Fruit fly (Drosophila melanogaster) whole organism, embryonic: ENCODE data around the gene ND-MNLL.

Source experiments
- Adf1 ChIP-seq: fragments of 200-800 bp; sonication (Bioruptor generic); IDR thresholded peaks from 2 replicates; pipeline ENCODE4 v1.3.6; 2022; ENCODE audit warnings: missing biosample characterization, missing genetic modification characterization
- Asciz ChIP-seq: fragments of 200-800 bp; sonication (Bioruptor generic); optimal IDR thresholded peaks from 2 replicates; lab custom pipeline; 2017; ENCODE audit warnings: missing biosample characterization, mild to moderate bottlenecking, missing genetic modification characterization, missing genetic modification reagents
- CG10321 ChIP-seq: fragments of 200-800 bp; sonication (Bioruptor generic); IDR thresholded peaks from 2 replicates; pipeline ENCODE4 v1.3.6; 2022; ENCODE audit warnings: missing biosample characterization, missing genetic modification characterization
- CG10654 ChIP-seq: fragments of 200-800 bp; sonication (Bioruptor generic); optimal IDR thresholded peaks from 2 replicates; lab custom pipeline; 2016; ENCODE audit warnings: missing biosample characterization, missing genetic modification characterization
- CG11723 ChIP-seq: fragments of 200-800 bp; sonication (Bioruptor generic); optimal IDR thresholded peaks from 2 replicates; lab custom pipeline; 2017; ENCODE audit warnings: missing biosample characterization, mild to moderate bottlenecking, missing genetic modification characterization
- CG12219 ChIP-seq: fragments of 200-800 bp; sonication (Bioruptor generic); optimal IDR thresholded peaks from 3 replicates; lab custom pipeline; 2018; ENCODE audit warnings: missing biosample characterization, mild to moderate bottlenecking, missing genetic modification characterization
- CG13624 ChIP-seq: fragments of 200-800 bp; sonication (Bioruptor generic); optimal IDR thresholded peaks from 2 replicates; lab custom pipeline; 2016; ENCODE audit warnings: missing biosample characterization, missing genetic modification characterization
- CG17359 ChIP-seq: fragments of 200-800 bp; sonication (Bioruptor generic); optimal IDR thresholded peaks from 3 replicates; lab custom pipeline; 2018; ENCODE audit warnings: missing biosample characterization, mild to moderate bottlenecking, missing genetic modification characterization, moderate library complexity
- CG2116 ChIP-seq: fragments of 200-800 bp; sonication (Bioruptor generic); optimal IDR thresholded peaks from 3 replicates; lab custom pipeline; 2018; ENCODE audit warnings: missing biosample characterization, mild to moderate bottlenecking, missing genetic modification characterization
- CG30020 ChIP-seq: fragments of 200-800 bp; optimal IDR thresholded peaks from 2 replicates; lab custom pipeline; 2019; ENCODE audit warnings: missing biosample characterization, mild to moderate bottlenecking, missing genetic modification characterization, moderate library complexity
- CG3847 ChIP-seq: fragments of 200-800 bp; sonication (Bioruptor generic); IDR thresholded peaks from 2 replicates; pipeline ENCODE4 v1.3.6; 2022; ENCODE audit warnings: missing biosample characterization, missing genetic modification characterization
- CG4360 ChIP-seq: fragments of 200-800 bp; sonication (Bioruptor generic); IDR thresholded peaks from 2 replicates; pipeline ENCODE4 v1.3.6; 2022; ENCODE audit warnings: missing biosample characterization, missing genetic modification characterization
- CG6791 ChIP-seq: fragments of 200-800 bp; sonication (Bioruptor generic); IDR thresholded peaks from 3 replicates; pipeline ENCODE4 v1.3.6; 2022; ENCODE audit warnings: missing biosample characterization, missing genetic modification characterization; ENCODE audit not compliant: partially characterized antibody
- CG6813 ChIP-seq: fragments of 200-800 bp; sonication (Bioruptor generic); optimal IDR thresholded peaks from 2 replicates; lab custom pipeline; 2017; ENCODE audit warnings: missing biosample characterization, missing genetic modification characterization, mild to moderate bottlenecking, moderate library complexity, missing genetic modification reagents
- CG7357 ChIP-seq: fragments of 200-800 bp; sonication (Bioruptor generic); IDR thresholded peaks from 3 replicates; pipeline ENCODE4 v1.3.6; 2022; ENCODE audit warnings: missing biosample characterization, missing genetic modification characterization
- CG7839 ChIP-seq: fragments of 200-800 bp; sonication (Bioruptor generic); optimal IDR thresholded peaks from 3 replicates; lab custom pipeline; 2018; ENCODE audit warnings: missing biosample characterization, mild to moderate bottlenecking, missing genetic modification characterization, moderate library complexity
- Fer1 ChIP-seq: fragments of 200-800 bp; sonication (Bioruptor generic); optimal IDR thresholded peaks from 2 replicates; lab custom pipeline; 2017; ENCODE audit warnings: missing biosample characterization, mild to moderate bottlenecking, missing genetic modification characterization
- H15 ChIP-seq: fragments of 200-800 bp; sonication (Bioruptor generic); IDR thresholded peaks from 3 replicates; pipeline ENCODE4 v1.3.6; 2022; ENCODE audit warnings: missing biosample characterization, missing genetic modification characterization
- Hr3 ChIP-seq: fragments of 200-800 bp; sonication (Bioruptor generic); optimal IDR thresholded peaks from 3 replicates; lab custom pipeline; 2016; ENCODE audit warnings: missing biosample characterization, missing genetic modification characterization
- Hr78 ChIP-seq, 2 experiments: fragments of 200-800 bp in 1 of 2; fragments of >200 bp in 1 of 2; sonication (Bioruptor generic) in 1 of 2; optimal IDR thresholded peaks; 2 replicates each; lab custom pipeline; 2017 to 2019; ENCODE audit warnings: missing biosample characterization in 2 of 2, missing genetic modification characterization in 2 of 2, mild to moderate bottlenecking in 1 of 2, moderate library complexity in 1 of 2
- MESR4 ChIP-seq: fragments of 200-800 bp; sonication (Bioruptor generic); optimal IDR thresholded peaks from 2 replicates; lab custom pipeline; 2018; ENCODE audit warnings: missing biosample characterization, mild to moderate bottlenecking, missing genetic modification characterization, moderate library complexity
- MTF-1 ChIP-seq: fragments of 200-800 bp; sonication (Bioruptor generic); optimal IDR thresholded peaks from 2 replicates; lab custom pipeline; 2018; ENCODE audit warnings: missing biosample characterization, mild to moderate bottlenecking, missing genetic modification characterization, borderline replicate concordance
- Neu2 ChIP-seq: fragments of 200-800 bp; sonication (Bioruptor generic); optimal IDR thresholded peaks from 3 replicates; lab custom pipeline; 2016; ENCODE audit warnings: missing biosample characterization, missing genetic modification characterization, borderline replicate concordance
- Optix ChIP-seq: fragments of 200-800 bp; sonication (Bioruptor generic); IDR thresholded peaks from 3 replicates; pipeline ENCODE4 v1.3.6; 2022; ENCODE audit warnings: missing biosample characterization, missing genetic modification characterization
- Scr ChIP-seq: fragments of 200-800 bp; sonication (Bioruptor generic); IDR thresholded peaks from 2 replicates; pipeline ENCODE4 v1.3.6; 2022; ENCODE audit warnings: missing biosample characterization, missing genetic modification characterization; ENCODE audit not compliant: partially characterized antibody
- Sox100B ChIP-seq: fragments of 200-800 bp; sonication (Bioruptor generic); optimal IDR thresholded peaks from 3 replicates; lab custom pipeline; 2018; ENCODE audit warnings: missing biosample characterization, mild to moderate bottlenecking, missing genetic modification characterization
- Spps ChIP-seq: fragments of 200-800 bp; sonication (Bioruptor generic); optimal IDR thresholded peaks from 2 replicates; lab custom pipeline; 2018; ENCODE audit warnings: missing biosample characterization, mild to moderate bottlenecking, missing genetic modification characterization
- Trl ChIP-seq, 3 experiments: fragments of >200 bp in 2 of 3; fragments of 200-800 bp in 1 of 3; sonication (Bioruptor generic) in 1 of 3; optimal IDR thresholded peaks; 2 replicates in 1 of 3; 3 replicates in 2 of 3; lab custom pipeline; 2016 to 2017; ENCODE audit warnings: missing biosample characterization in 1 of 3, missing genetic modification characterization in 1 of 3
- amos ChIP-seq: fragments of 200-800 bp; sonication (Bioruptor generic); IDR thresholded peaks from 2 replicates; pipeline ENCODE4 v1.3.6; 2022; ENCODE audit warnings: missing biosample characterization, missing genetic modification characterization; ENCODE audit not compliant: partially characterized antibody
- bab2 ChIP-seq: fragments of 200-800 bp; sonication (Bioruptor generic); optimal IDR thresholded peaks from 2 replicates; lab custom pipeline; 2016; ENCODE audit warnings: missing biosample characterization, missing genetic modification characterization
- bcd ChIP-seq: fragments of 200-800 bp; sonication (Bioruptor generic); optimal IDR thresholded peaks from 2 replicates; lab custom pipeline; 2017; ENCODE audit warnings: missing biosample characterization, mild to moderate bottlenecking, missing genetic modification characterization
- bsh ChIP-seq, 2 experiments: fragments of 200-800 bp; sonication (Bioruptor generic); optimal IDR thresholded peaks; 2 replicates each; lab custom pipeline; 2017 to 2018; ENCODE audit warnings: mild to moderate bottlenecking in 2 of 2, missing biosample characterization in 2 of 2, missing genetic modification characterization in 2 of 2, moderate library complexity in 1 of 2
- cas ChIP-seq: fragments of 200-800 bp; sonication (Bioruptor generic); IDR thresholded peaks from 2 replicates; pipeline ENCODE4 v1.3.6; 2022; ENCODE audit warnings: missing biosample characterization, missing genetic modification characterization
- chm ChIP-seq: fragments of 200-800 bp; sonication (Bioruptor generic); IDR thresholded peaks from 2 replicates; pipeline ENCODE4 v1.3.6; 2022; ENCODE audit warnings: missing biosample characterization, missing genetic modification characterization
- chn ChIP-seq: fragments of 200-800 bp; sonication (Bioruptor generic); optimal IDR thresholded peaks from 2 replicates; lab custom pipeline; 2016; ENCODE audit warnings: missing biosample characterization, missing genetic modification characterization
- dm ChIP-seq: fragments of 200-800 bp; sonication (Bioruptor generic); optimal IDR thresholded peaks from 3 replicates; lab custom pipeline; 2016; ENCODE audit warnings: missing biosample characterization, missing genetic modification characterization
- dmrt99B ChIP-seq: fragments of 200-800 bp; sonication (Bioruptor generic); optimal IDR thresholded peaks from 2 replicates; lab custom pipeline; 2018; ENCODE audit warnings: missing biosample characterization, mild to moderate bottlenecking, missing genetic modification characterization, moderate library complexity
- dysf ChIP-seq: fragments of 200-800 bp; sonication (Bioruptor generic); IDR thresholded peaks from 3 replicates; pipeline ENCODE4 v1.3.6; 2022; ENCODE audit warnings: missing biosample characterization, missing genetic modification characterization
- gcm ChIP-seq: fragments of 200-800 bp; sonication (Bioruptor generic); optimal IDR thresholded peaks from 2 replicates; lab custom pipeline; 2019; ENCODE audit warnings: missing biosample characterization, mild to moderate bottlenecking, missing genetic modification characterization, moderate library complexity
- lab ChIP-seq: fragments of 200-800 bp; sonication (Bioruptor generic); optimal IDR thresholded peaks from 3 replicates; lab custom pipeline; 2017; ENCODE audit warnings: missing biosample characterization, missing genetic modification characterization, mild to moderate bottlenecking, moderate library complexity, missing genetic modification reagents
- lola ChIP-seq, 3 experiments: fragments of >200 bp in 2 of 3; fragments of 200-800 bp in 1 of 3; sonication (Bioruptor generic) in 1 of 3; optimal IDR thresholded peaks; 2 replicates each; lab custom pipeline; 2017 to 2019; ENCODE audit warnings: missing biosample characterization in 3 of 3, missing genetic modification characterization in 3 of 3, mild to moderate bottlenecking in 1 of 3, moderate library complexity in 1 of 3
- pita ChIP-seq: fragments of 200-800 bp; sonication (Bioruptor generic); optimal IDR thresholded peaks from 2 replicates; lab custom pipeline; 2017; ENCODE audit warnings: missing biosample characterization, mild to moderate bottlenecking, missing genetic modification characterization
- tio ChIP-seq: fragments of 200-800 bp; sonication (Bioruptor generic); optimal IDR thresholded peaks from 2 replicates; lab custom pipeline; 2017; ENCODE audit warnings: missing biosample characterization, missing genetic modification characterization, inconsistent platforms
- tup ChIP-seq: fragments of 200-800 bp; sonication (Bioruptor generic); optimal IDR thresholded peaks from 2 replicates; lab custom pipeline; 2016; ENCODE audit warnings: missing biosample characterization, mild to moderate bottlenecking, missing genetic modification characterization, moderate library complexity
- unc-4 ChIP-seq: fragments of 200-800 bp; sonication (Bioruptor generic); IDR thresholded peaks from 2 replicates; pipeline ENCODE4 v1.3.6; 2022; ENCODE audit warnings: missing biosample characterization, missing genetic modification characterization; ENCODE audit not compliant: partially characterized antibody
- vnd ChIP-seq: fragments of 200-800 bp; sonication (Bioruptor generic); IDR thresholded peaks from 3 replicates; pipeline ENCODE4 v1.3.6; 2022; ENCODE audit warnings: missing biosample characterization, missing genetic modification characterization; ENCODE audit not compliant: partially characterized antibody

ND-MNLL gene

DNA sequence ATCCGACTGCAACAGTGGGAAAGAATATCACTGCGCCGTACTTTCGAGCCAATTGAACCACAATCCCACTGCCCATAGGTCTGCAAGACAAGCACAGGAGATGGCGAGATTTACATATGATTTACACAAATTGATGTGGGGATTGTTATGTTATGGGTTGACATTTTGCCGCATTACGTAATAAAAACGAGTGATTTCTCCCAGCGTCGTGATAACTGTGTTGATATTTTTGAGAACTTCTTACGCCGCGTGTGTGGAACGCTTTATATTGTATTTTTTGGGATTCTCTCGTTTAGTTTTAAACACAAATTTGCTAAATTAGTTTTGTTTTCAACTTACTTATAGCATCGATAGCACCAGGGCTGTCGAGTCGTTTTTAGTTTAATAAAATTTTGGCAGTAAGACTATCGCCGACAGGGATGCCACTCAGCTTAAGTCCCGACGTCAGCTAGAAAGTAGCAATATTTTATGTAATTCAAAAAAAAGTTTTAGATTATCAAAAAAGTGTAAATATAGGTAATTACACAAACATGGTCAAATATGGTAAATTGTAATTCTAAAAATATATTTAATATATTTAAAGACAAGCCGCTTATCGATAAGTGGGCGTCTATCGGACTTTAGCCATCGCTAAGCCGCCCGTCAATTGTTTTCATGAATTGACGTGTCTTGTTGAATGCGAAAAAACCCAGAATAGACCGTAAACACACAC lies at the start of gene ND-MNLL, which contains the start of the genes CG45089 and p115:
TSS of gene ND-MNLL (minus strand) at position 388 of the 712 bp plus-strand sequence.
TSS of gene CG45089 (minus strand) at position 388 of the 712 bp plus-strand sequence.
TSS of gene p115 (plus strand) at position 621 of the 712 bp plus-strand sequence.
- TF ChIP-seq CG4360 (GFP tag; lab: Robert Waterston, UW) (no peak), Trl (optimal IDR thresholded peaks at IDR 0.05; lab: Kevin White, UChicago) (no peak), Trl (GFP tag; optimal IDR thresholded peaks at IDR 0.05; lab: Kevin White, UChicago) (peak; percentile 20), CG6813 (no peak), cas (GFP tag; lab: Robert Waterston, UW) (peak; percentile 55; the same call in 1 of the 2 replicates), CG10321 (no peak), dm (GFP tag; lab: Kevin White, UChicago) (peak; percentile 14), MESR4 (GFP tag; lab: Kevin White, UChicago) (peak; percentile 53), vnd (GFP tag; lab: Robert Waterston, UW) (no peak), Neu2 (no peak), Adf1 (GFP tag; lab: Robert Waterston, UW) (peak; percentile 23; the same call in 1 of the 2 replicates), Asciz (no peak), Scr (GFP tag; lab: Robert Waterston, UW) (peak; percentile 72), tup (GFP tag; lab: Kevin White, UChicago) (peak; percentile 31), Fer1 (GFP tag; lab: Kevin White, UChicago) (peak; percentile 63), chm (no peak), CG13624 (GFP tag; lab: Kevin White, UChicago) (peak; percentile 53), CG11723 (GFP tag; lab: Kevin White, UChicago) (no peak), CG3847 (GFP tag; lab: Robert Waterston, UW) (peak; percentile 60), Hr3 (GFP tag; lab: Kevin White, UChicago) (peak; percentile 69), CG7839 (peak; percentile 57), chn (GFP tag; lab: Kevin White, UChicago) (peak; percentile 28), CG2116 (peak; percentile 82), amos (GFP tag; lab: Robert Waterston, UW) (peak; percentile 57), CG6791 (GFP tag; lab: Robert Waterston, UW) (no peak), CG12219 (GFP tag; lab: Kevin White, UChicago) (no peak), Optix (0 out of 3 replicates have a peak, but pooled peaks have one; percentile 18), CG7357 (GFP tag; lab: Robert Waterston, UW) (no peak), bab2 (GFP tag; lab: Kevin White, UChicago) (peak; percentile 24), lab (GFP tag; lab: Kevin White, UChicago) (peak; percentile 65), Hr78 (GFP tag; optimal IDR thresholded peaks at IDR 0.05; lab: Kevin White, UChicago) (no peak), CG30020 (tag; lab: Kevin White, UChicago) (peak; percentile 67), H15 (GFP tag; lab: Robert Waterston, UW) (0 out of 3 replicates have a peak, but pooled peaks have one; percentile 14), bcd (GFP tag; lab: Kevin White, UChicago) (peak; percentile 35), Sox100B (GFP tag; lab: Kevin White, UChicago) (peak; percentile 45), dmrt99B (tag; lab: Kevin White, UChicago) (peak; percentile 36), CG17359 (tag; lab: Kevin White, UChicago) (peak; percentile 66), tio (GFP tag; lab: Kevin White, UChicago) (peak; percentile 19), CG10654 (GFP tag; lab: Kevin White, UChicago) (peak; percentile 54), lola (GFP tag; optimal IDR thresholded peaks at IDR 0.05; lab: Kevin White, UChicago) (peak in 1 of 3 experiments; percentile 58), MTF-1 (GFP tag; lab: Kevin White, UChicago) (no peak), pita (GFP tag; lab: Kevin White, UChicago) (no peak), gcm (GFP tag; lab: Kevin White, UChicago) (peak; percentile 46), bsh (GFP tag; optimal IDR thresholded peaks at IDR 0.05; lab: Kevin White, UChicago) (peak in 1 of 2 experiments; percentile 60), Spps (peak; percentile 9), unc-4 (GFP tag; lab: Robert Waterston, UW) (peak; percentile 65; the same call in 1 of the 2 replicates), dysf (GFP tag; lab: Robert Waterston, UW) (peak; percentile 50; the same call in 1 of the 3 replicates)
